Fruit fly (Drosophila melanogaster) whole organism, embryonic: ENCODE results near the gene CG9970.

Experiments used
- CG15269 ChIP-seq: fragments of 200-800 bp; sonication (Bioruptor generic); optimal IDR thresholded peaks from 2 replicates; lab custom pipeline; 2018; ENCODE audit warnings: missing biosample characterization, mild to moderate bottlenecking, missing genetic modification characterization, moderate library complexity
- CG34422 ChIP-seq: fragments of 200-800 bp; sonication (Bioruptor generic); IDR thresholded peaks from 3 replicates; pipeline ENCODE4 v1.3.6; 2022; ENCODE audit warnings: missing biosample characterization, missing genetic modification characterization
- CG7786 ChIP-seq: fragments of 200-800 bp; sonication (Bioruptor generic); optimal IDR thresholded peaks from 2 replicates; lab custom pipeline; 2016; ENCODE audit warnings: missing biosample characterization, missing genetic modification characterization
- ase ChIP-seq: fragments of 200-800 bp; sonication (Bioruptor generic); IDR thresholded peaks from 3 replicates; pipeline ENCODE4 v1.3.6; 2022; ENCODE audit warnings: missing biosample characterization, missing genetic modification characterization
- h ChIP-seq: fragments of >200 bp; optimal IDR thresholded peaks from 2 replicates; lab custom pipeline; 2017
- klu ChIP-seq: fragments of 200-800 bp; sonication (Bioruptor generic); IDR thresholded peaks from 2 replicates; pipeline ENCODE4 v1.3.6; 2022; ENCODE audit warnings: missing biosample characterization, missing genetic modification characterization

DNA sequence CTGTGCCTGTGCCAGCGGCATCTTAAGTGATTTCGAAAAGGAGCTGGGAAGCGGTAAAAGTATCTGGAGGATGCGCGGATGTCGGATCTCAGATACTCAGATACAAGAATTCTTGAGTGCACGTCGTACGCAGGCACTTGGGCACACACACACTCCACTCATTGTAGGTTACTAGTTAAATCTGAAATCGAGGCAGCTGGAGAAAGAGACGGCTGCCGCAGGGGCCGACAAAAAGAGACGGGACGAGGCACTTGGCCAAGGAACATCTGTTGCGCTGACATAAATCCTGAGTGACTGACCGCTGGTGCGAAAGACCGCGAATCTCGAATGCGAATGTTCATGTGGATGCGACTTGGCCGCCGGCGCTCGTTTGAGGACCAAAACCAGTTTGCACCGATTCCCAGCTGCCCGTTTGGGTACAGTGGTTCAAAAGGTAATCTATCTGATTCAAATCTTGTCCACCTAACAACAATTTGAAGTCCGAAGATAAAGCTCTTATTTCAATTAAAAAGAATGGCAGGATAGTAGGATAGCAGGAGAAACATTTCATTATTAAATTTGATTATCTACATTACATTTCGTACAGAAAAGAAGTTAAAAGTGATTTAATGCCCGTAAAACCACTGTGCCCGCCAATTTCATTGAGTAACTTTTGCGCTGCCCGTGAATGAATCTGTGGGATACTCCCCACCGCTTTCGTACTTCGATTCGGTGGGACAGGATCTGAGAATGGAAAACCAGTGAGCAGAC, 47.6 kb downstream of the CG9970 start:
- TF ChIP-seq ase (GFP tag; lab: Robert Waterston, UW) (no peak), h (lab: Kevin White, UChicago) (no peak), CG7786 (GFP tag; lab: Kevin White, UChicago) (no peak), klu (GFP tag; lab: Robert Waterston, UW) (no peak), CG34422 (GFP tag; lab: Robert Waterston, UW) (no peak), CG15269 (tag; lab: Kevin White, UChicago) (no peak)
